Fruit fly (Drosophila melanogaster): ENCODE results near the gene Pten.

- TF ChIP-seq psq (optimal IDR thresholded peaks at IDR 0.05) = no peak
- no peak for TF ChIP-seq CG8478 (optimal IDR thresholded peaks at IDR 0.05)
- no peak for TF ChIP-seq pan (optimal IDR thresholded peaks at IDR 0.05)
- TF ChIP-seq usp (GFP tag; optimal IDR thresholded peaks at IDR 0.05) = no peak
- TF ChIP-seq EcR (GFP tag; optimal IDR thresholded peaks at IDR 0.05) = no peak
- no peak for TF ChIP-seq Dll (optimal IDR thresholded peaks at IDR 0.05)
These were observed 16.5 kb upstream of the Pten start for dm6 chr2L:10277362-10277761.
